Worm (Caenorhabditis elegans) whole organism, L1 larva: ENCODE data around the gene R107.9.
A peak's percentile ranks its signal among the peaks of the same experiment; 100 is the strongest.
"Not testable (repeated sequence)": the region's sequence is repeated elsewhere in the genome, so short reads cannot be mapped to it uniquely, and the experiment has no call there.

Experiments used
- C34B4.2 ChIP-seq: sonication (generic microtip); optimal IDR thresholded peaks from 2 replicates; lab custom pipeline; 2017; ENCODE audit warnings: mild to moderate bottlenecking, missing genetic modification characterization, missing compliant biosample characterization
- aly-2 ChIP-seq: fragments of 150-350 bp; optimal IDR thresholded peaks from 2 replicates; lab custom pipeline; 2014; ENCODE audit warnings: missing biosample characterization, missing genetic modification characterization
- ama-1 ChIP-seq: fragments of 150-350 bp; optimal IDR thresholded peaks from 2 replicates; lab custom pipeline; 2014
- blmp-1 ChIP-seq: fragments of 150-350 bp; optimal IDR thresholded peaks from 2 replicates; lab custom pipeline; 2014; ENCODE audit warnings: missing biosample characterization, missing genetic modification characterization
- ceh-82 ChIP-seq, 3 experiments: fragments of 150-350 bp in 1 of 3; sonication (generic microtip) in 2 of 3; optimal IDR thresholded peaks; 2 replicates each; lab custom pipeline; 2014 to 2017; ENCODE audit warnings: missing biosample characterization in 3 of 3, missing genetic modification characterization in 3 of 3
- dsc-1 ChIP-seq: sonication (generic microtip); optimal IDR thresholded peaks from 2 replicates; lab custom pipeline; 2016; ENCODE audit warnings: mild to moderate bottlenecking, missing genetic modification characterization, missing compliant biosample characterization
- efl-1 ChIP-seq, 4 experiments: fragments of 150-350 bp; optimal IDR thresholded peaks in 3 of 4; peaks in 1 of 4; 1 replicate in 1 of 4; 2 replicates in 3 of 4; lab custom pipeline; 2014; ENCODE audit warnings: missing biosample characterization in 2 of 4, missing genetic modification characterization in 2 of 4, missing genetic modification reagents in 2 of 4
- egl-27 ChIP-seq, 2 experiments: fragments of 150-350 bp in 1 of 2; sonication (generic microtip); optimal IDR thresholded peaks; 3 replicates each; lab custom pipeline; 2017 to 2018; ENCODE audit warnings: missing biosample characterization in 2 of 2, missing genetic modification characterization in 2 of 2, missing genetic modification reagents in 2 of 2
- elt-2 ChIP-seq: sonication (generic microtip); optimal IDR thresholded peaks from 2 replicates; lab custom pipeline; 2016; ENCODE audit warnings: missing genetic modification characterization, mild to moderate bottlenecking, inconsistent platforms, missing compliant biosample characterization, missing genetic modification reagents
- fkh-10 ChIP-seq: sonication (generic microtip); optimal IDR thresholded peaks from 2 replicates; lab custom pipeline; 2017; ENCODE audit warnings: missing biosample characterization, missing genetic modification reagents, missing genetic modification characterization
- fkh-4 ChIP-seq: sonication (generic microtip); optimal IDR thresholded peaks from 2 replicates; lab custom pipeline; 2016; ENCODE audit warnings: missing compliant biosample characterization, missing genetic modification characterization, borderline replicate concordance
- fkh-8 ChIP-seq: sonication (generic microtip); optimal IDR thresholded peaks from 2 replicates; lab custom pipeline; 2016; ENCODE audit warnings: mild to moderate bottlenecking, missing genetic modification characterization, missing compliant biosample characterization
- grh-1 ChIP-seq: fragments of 200-800 bp; sonication (Bioruptor generic); IDR thresholded peaks from 2 replicates; pipeline ENCODE4 v1.3.6; 2022; ENCODE audit warnings: missing genetic modification reagents, missing genetic modification characterization, missing compliant biosample characterization
- hlh-4 ChIP-seq: sonication (generic microtip); optimal IDR thresholded peaks from 2 replicates; lab custom pipeline; 2016; ENCODE audit warnings: mild to moderate bottlenecking, missing genetic modification characterization, missing compliant biosample characterization
- irx-1 ChIP-seq: sonication (generic microtip); optimal IDR thresholded peaks from 2 replicates; lab custom pipeline; 2016; ENCODE audit warnings: missing genetic modification characterization, missing compliant biosample characterization
- isw-1 ChIP-seq: fragments of 200-800 bp; sonication (Bioruptor generic); IDR thresholded peaks from 2 replicates; pipeline ENCODE4 v1.3.6; 2022; ENCODE audit warnings: missing genetic modification characterization, missing compliant biosample characterization
- lin-14 ChIP-seq: fragments of 200-800 bp; sonication (Bioruptor generic); optimal IDR thresholded peaks from 2 replicates; lab custom pipeline; 2018; ENCODE audit warnings: mild to moderate bottlenecking, missing genetic modification characterization, moderate library complexity, missing compliant biosample characterization
- lin-15B ChIP-seq: fragments of 150-350 bp; sonication (generic microtip); optimal IDR thresholded peaks from 3 replicates; lab custom pipeline; 2014; ENCODE audit warnings: missing biosample characterization, missing genetic modification characterization
- lir-3 ChIP-seq: sonication (generic microtip); optimal IDR thresholded peaks from 2 replicates; lab custom pipeline; 2016; ENCODE audit warnings: mild to moderate bottlenecking, missing genetic modification characterization, moderate library complexity, missing compliant biosample characterization; ENCODE audit not compliant: poor library complexity
- lsy-2 ChIP-seq, 2 experiments: fragments of 150-350 bp; optimal IDR thresholded peaks; 2 replicates each; lab custom pipeline; 2014; ENCODE audit warnings: missing biosample characterization in 2 of 2, missing genetic modification characterization in 2 of 2
- mef-2 ChIP-seq: fragments of 150-350 bp; optimal IDR thresholded peaks from 2 replicates; lab custom pipeline; 2014; ENCODE audit warnings: missing biosample characterization, missing genetic modification characterization
- mep-1 ChIP-seq: fragments of 150-350 bp; optimal IDR thresholded peaks from 2 replicates; lab custom pipeline; 2014; ENCODE audit warnings: missing biosample characterization, missing genetic modification characterization
- nhr-19 ChIP-seq: fragments of 200-800 bp; sonication (Bioruptor generic); conservative IDR thresholded peaks from 2 replicates; pipeline ENCODE4 v1.3.6; 2022; ENCODE audit warnings: missing genetic modification characterization, missing compliant biosample characterization
- nhr-28 ChIP-seq: fragments of 150-350 bp; optimal IDR thresholded peaks from 2 replicates; lab custom pipeline; 2014; ENCODE audit warnings: missing biosample characterization, missing genetic modification characterization
- nhr-47 ChIP-seq: sonication (generic microtip); optimal IDR thresholded peaks from 2 replicates; lab custom pipeline; 2016; ENCODE audit warnings: mild to moderate bottlenecking, missing genetic modification characterization, moderate library complexity, missing compliant biosample characterization
- nhr-77 ChIP-seq: fragments of 150-350 bp; optimal IDR thresholded peaks from 2 replicates; lab custom pipeline; 2014; ENCODE audit warnings: missing biosample characterization, missing genetic modification characterization
- pax-3 ChIP-seq: fragments of 200-800 bp; sonication (Bioruptor generic); optimal IDR thresholded peaks from 2 replicates; lab custom pipeline; 2018; ENCODE audit warnings: mild to moderate bottlenecking, missing genetic modification characterization, moderate library complexity, missing compliant biosample characterization
- pqm-1 ChIP-seq: sonication (generic microtip); optimal IDR thresholded peaks from 3 replicates; lab custom pipeline; 2017; ENCODE audit warnings: missing biosample characterization, missing genetic modification characterization
- skn-1 ChIP-seq: fragments of 150-350 bp; optimal IDR thresholded peaks from 2 replicates; lab custom pipeline; 2014; ENCODE audit warnings: missing biosample characterization, missing genetic modification characterization
- snpc-4 ChIP-seq: fragments of 150-350 bp; optimal IDR thresholded peaks from 2 replicates; lab custom pipeline; 2014; ENCODE audit warnings: missing biosample characterization, missing genetic modification characterization
- sox-4 ChIP-seq: sonication (generic microtip); optimal IDR thresholded peaks from 2 replicates; lab custom pipeline; 2016; ENCODE audit warnings: missing genetic modification characterization, missing compliant biosample characterization
- swsn-7 ChIP-seq: sonication (generic microtip); optimal IDR thresholded peaks from 2 replicates; lab custom pipeline; 2016; ENCODE audit warnings: missing genetic modification characterization, missing compliant biosample characterization
- unc-30 ChIP-seq: sonication (generic microtip); optimal IDR thresholded peaks from 2 replicates; lab custom pipeline; 2017; ENCODE audit warnings: missing biosample characterization, missing genetic modification characterization
- unc-62 ChIP-seq: fragments of 150-350 bp; optimal IDR thresholded peaks from 2 replicates; lab custom pipeline; 2014; ENCODE audit warnings: missing biosample characterization, missing genetic modification reagents, missing genetic modification characterization
- unc-86 ChIP-seq: sonication (generic microtip); optimal IDR thresholded peaks from 2 replicates; lab custom pipeline; 2016; ENCODE audit warnings: missing genetic modification characterization, missing compliant biosample characterization
- unc-98 ChIP-seq: fragments of 200-800 bp; sonication (Bioruptor generic); IDR thresholded peaks from 2 replicates; pipeline ENCODE4 v1.3.6; 2022; ENCODE audit warnings: missing genetic modification characterization, missing compliant biosample characterization
- vab-15 ChIP-seq: sonication (generic microtip); optimal IDR thresholded peaks from 2 replicates; lab custom pipeline; 2017; ENCODE audit warnings: missing genotype, mild to moderate bottlenecking, missing genetic modification characterization, missing compliant biosample characterization
- xbp-1 ChIP-seq: sonication (generic microtip); optimal IDR thresholded peaks from 2 replicates; lab custom pipeline; 2016; ENCODE audit warnings: missing genetic modification characterization, missing compliant biosample characterization
- zip-4 ChIP-seq: fragments of 200-800 bp; sonication (Bioruptor generic); optimal IDR thresholded peaks from 2 replicates; lab custom pipeline; 2018; ENCODE audit warnings: mild to moderate bottlenecking, missing genetic modification characterization, moderate library complexity, missing compliant biosample characterization
- ztf-4 ChIP-seq: fragments of 150-350 bp; optimal IDR thresholded peaks from 2 replicates; lab custom pipeline; 2014; ENCODE audit warnings: missing biosample characterization, missing genetic modification characterization

The R107.9 gene

DNA sequence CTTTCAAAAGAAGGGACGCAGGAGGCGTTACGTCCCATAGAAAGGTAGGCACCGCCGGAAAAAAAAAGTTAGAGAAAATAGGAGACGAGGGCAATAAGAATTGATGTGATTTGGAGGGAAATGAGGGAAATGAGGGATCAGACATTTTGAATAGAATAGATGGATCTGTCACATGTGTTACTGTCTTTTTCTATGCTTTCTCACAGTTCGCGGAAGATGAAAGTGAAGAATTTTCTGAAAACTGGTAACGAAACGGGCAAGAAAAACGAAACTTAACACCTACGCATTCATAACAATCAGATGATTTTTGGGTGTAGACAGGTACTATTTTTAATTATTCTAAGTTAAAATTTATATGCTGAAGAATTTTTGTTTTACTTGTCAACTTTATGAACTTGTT is at the start of gene R107.9:
R107.9 (plus strand) TSS at position 301 of the 400 bp plus-strand sequence.
- TF ChIP-seq fkh-4 (no peak), efl-1 (optimal IDR thresholded peaks at IDR 0.05; lab: Kevin White, UChicago) (no peak), efl-1 (GFP tag; optimal IDR thresholded peaks at IDR 0.05 in 1 of 2; lab: Kevin White, UChicago) (peak in 1 of 2 experiments; percentile 73), hlh-4 (tag; lab: Kevin White, UChicago) (no peak), nhr-19 (GFP tag; lab: Robert Waterston, UW) (no peak), aly-2 (tag; lab: Kevin White, UChicago) (no peak), grh-1 (GFP tag; lab: Robert Waterston, UW) (no peak), pax-3 (tag; lab: Kevin White, UChicago) (no peak), unc-98 (GFP tag; lab: Robert Waterston, UW) (no peak), irx-1 (tag; lab: Kevin White, UChicago) (no peak), mef-2 (no peak), lin-15B (tag; lab: Kevin White, UChicago) (no peak), unc-30 (tag; lab: Kevin White, UChicago) (no peak), blmp-1 (tag; lab: Kevin White, UChicago) (peak; percentile 40), unc-62 (GFP tag; lab: Kevin White, UChicago) (no peak), fkh-10 (no peak), skn-1 (tag; lab: Kevin White, UChicago) (no peak)
- TF ChIP-seq, all 84 proteins: peak for 2

DNA sequence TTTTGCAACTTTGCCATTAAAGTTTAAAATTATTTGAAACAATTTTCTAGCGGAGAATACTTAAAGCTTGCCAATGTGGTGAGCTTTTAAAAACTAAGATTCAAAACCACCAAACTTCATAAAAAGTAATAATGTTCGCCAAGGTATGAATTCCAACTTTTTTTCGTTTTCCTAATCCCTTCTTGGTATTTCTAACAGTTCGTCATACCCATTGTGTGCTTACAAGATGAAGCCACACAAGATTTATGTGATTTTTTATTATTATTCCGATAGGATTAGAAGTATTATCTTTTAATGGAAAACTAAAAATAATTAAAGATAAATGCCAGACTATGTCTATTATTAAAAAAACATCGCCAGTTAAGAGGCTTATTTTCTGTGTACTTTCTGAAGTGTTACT is 49.7 kb upstream of the R107.9 start:
- TF ChIP-seq sox-4 (tag; lab: Kevin White, UChicago) (peak; percentile 52), elt-2 (tag; lab: Kevin White, UChicago) (no peak), dsc-1 (peak; percentile 95), nhr-47 (tag; lab: Kevin White, UChicago) (peak; percentile 34), fkh-4 (no peak), pax-3 (tag; lab: Kevin White, UChicago) (peak; percentile 70)
- TF ChIP-seq, all 84 proteins: peak for 4

DNA sequence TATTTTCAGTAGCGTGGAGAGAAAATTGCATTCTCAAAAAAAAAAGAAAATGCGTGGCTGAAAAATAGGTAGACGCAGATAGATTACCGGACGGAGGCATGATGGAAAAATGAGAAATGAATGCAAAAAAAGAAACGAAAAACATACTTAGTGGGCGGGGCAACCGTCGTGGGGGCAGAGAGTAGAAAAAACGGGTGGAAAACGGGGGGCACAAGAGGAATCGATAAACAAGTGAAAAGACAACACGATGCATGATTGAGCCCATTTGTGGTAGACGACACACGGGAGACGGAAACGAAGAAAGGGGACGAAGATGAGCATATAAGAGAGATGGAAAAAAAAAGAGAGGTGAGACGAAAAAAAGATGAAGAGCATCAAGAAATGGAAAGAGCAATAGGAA is 49.2 kb upstream of the R107.9 start:
- TF ChIP-seq fkh-10 (no peak), snpc-4 (tag; lab: Kevin White, UChicago) (no peak), zip-4 (GFP tag; lab: Kevin White, UChicago) (no peak), ceh-82 (tag; optimal IDR thresholded peaks at IDR 0.05; lab: Kevin White, UChicago) (peak in 1 of 3 experiments; percentile 14), skn-1 (tag; lab: Kevin White, UChicago) (peak; percentile 2), swsn-7 (no peak), xbp-1 (tag; lab: Kevin White, UChicago) (no peak), pqm-1 (no peak), lir-3 (no peak), egl-27 (tag; optimal IDR thresholded peaks at IDR 0.05; lab: Kevin White, UChicago) (no peak), lsy-2 (tag; optimal IDR thresholded peaks at IDR 0.05; lab: Kevin White, UChicago) (peak in 1 of 2 experiments; percentile 9), isw-1 (no peak), ztf-4 (tag; lab: Kevin White, UChicago) (no peak), lin-14 (GFP tag; lab: Kevin White, UChicago) (peak; percentile 64), unc-86 (tag; lab: Kevin White, UChicago) (no peak), ama-1 (lab: Kevin White, UChicago) (no peak), vab-15 (tag; lab: Kevin White, UChicago) (no peak), nhr-28 (tag; lab: Kevin White, UChicago) (no peak), fkh-8 (peak; percentile 39), mep-1 (tag; lab: Kevin White, UChicago) (no peak)

DNA sequence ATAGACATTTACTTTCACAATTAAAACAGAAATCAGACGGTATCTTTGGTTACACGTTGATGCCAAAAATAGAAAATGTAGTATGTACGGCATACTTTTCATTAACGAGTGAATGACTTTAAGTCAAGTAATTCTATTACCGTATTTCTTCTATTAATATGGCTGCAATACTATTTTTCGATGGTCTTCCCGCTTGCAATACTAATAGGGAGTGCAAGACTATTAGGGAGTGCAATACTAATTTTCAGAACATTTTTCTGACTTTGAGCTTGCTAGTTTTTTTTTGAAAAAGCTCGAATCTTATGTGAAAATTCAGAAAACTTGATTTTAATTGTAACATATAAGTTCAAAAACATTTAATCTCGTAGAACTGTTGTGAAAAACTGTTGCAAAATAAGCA is 48.0 kb upstream of the R107.9 start, which contains the start of gene R08D7.7:
R08D7.7 (plus strand) TSS at position 301 of the 400 bp plus-strand sequence.
- TF ChIP-seq pax-3 (tag; lab: Kevin White, UChicago); C34B4.2 (tag; lab: Kevin White, UChicago); nhr-77: not testable (repeated sequence)
